Worm (Caenorhabditis elegans) whole organism, early embryonic: ENCODE data around the gene C37H5.5.

Source experiments
- B0310.2 ChIP-seq: sonication (generic microtip); optimal IDR thresholded peaks from 2 replicates; lab custom pipeline; 2016; ENCODE audit warnings: mild to moderate bottlenecking, missing genetic modification characterization, missing compliant biosample characterization
- F13C5.2 ChIP-seq: sonication (generic microtip); optimal IDR thresholded peaks from 2 replicates; lab custom pipeline; 2017; ENCODE audit warnings: mild to moderate bottlenecking, missing genetic modification characterization, inconsistent platforms, missing compliant biosample characterization
- aly-1 ChIP-seq: sonication (generic microtip); optimal IDR thresholded peaks from 2 replicates; lab custom pipeline; 2016; ENCODE audit warnings: missing genetic modification characterization, missing compliant biosample characterization
- ama-1 ChIP-seq: fragments of 150-350 bp; optimal IDR thresholded peaks from 2 replicates; lab custom pipeline; 2014
- ceh-13 ChIP-seq: fragments of 200-800 bp; sonication (Bioruptor generic); optimal IDR thresholded peaks from 2 replicates; lab custom pipeline; 2018; ENCODE audit warnings: mild to moderate bottlenecking, missing genetic modification characterization, missing compliant biosample characterization
- ceh-36 ChIP-seq: sonication (generic microtip); optimal IDR thresholded peaks from 2 replicates; lab custom pipeline; 2016; ENCODE audit warnings: missing genetic modification characterization, inconsistent platforms, missing compliant biosample characterization
- ets-7 ChIP-seq: sonication (generic microtip); optimal IDR thresholded peaks from 2 replicates; lab custom pipeline; 2016; ENCODE audit warnings: missing genotype, missing genetic modification characterization, missing compliant biosample characterization
- flt-1 ChIP-seq: fragments of 200-800 bp; sonication (Bioruptor generic); IDR thresholded peaks from 2 replicates; pipeline ENCODE4 v1.3.6; 2022; ENCODE audit warnings: missing genetic modification characterization, missing compliant biosample characterization
- hmbx-1 ChIP-seq: sonication (generic microtip); optimal IDR thresholded peaks from 2 replicates; lab custom pipeline; 2016; ENCODE audit warnings: mild to moderate bottlenecking, missing genetic modification characterization, missing compliant biosample characterization
- hmg-4 ChIP-seq: fragments of 200-800 bp; sonication (Bioruptor generic); optimal IDR thresholded peaks from 2 replicates; lab custom pipeline; 2018; ENCODE audit warnings: mild to moderate bottlenecking, missing genetic modification characterization, missing compliant biosample characterization
- hnd-1 ChIP-seq: sonication (generic microtip); optimal IDR thresholded peaks from 2 replicates; lab custom pipeline; 2016; ENCODE audit warnings: missing genetic modification characterization, missing compliant biosample characterization
- pes-1 ChIP-seq: fragments of 200-800 bp; sonication (Bioruptor generic); IDR thresholded peaks from 2 replicates; pipeline ENCODE4 v1.3.6; 2022; ENCODE audit warnings: missing genetic modification reagents, missing genetic modification characterization, missing compliant biosample characterization
- scrt-1 ChIP-seq: fragments of 200-800 bp; sonication (Bioruptor generic); IDR thresholded peaks from 2 replicates; pipeline ENCODE4 v1.3.6; 2022; ENCODE audit warnings: missing genetic modification characterization, missing compliant biosample characterization
- sea-1 ChIP-seq: fragments of 200-800 bp; sonication (Bioruptor generic); conservative IDR thresholded peaks from 2 replicates; pipeline ENCODE4 v1.3.6; 2022; ENCODE audit warnings: missing genetic modification characterization, missing compliant biosample characterization
- tbx-11 ChIP-seq: fragments of 200-800 bp; sonication (Bioruptor generic); IDR thresholded peaks from 2 replicates; pipeline ENCODE4 v1.3.6; 2022; ENCODE audit warnings: missing genetic modification characterization, missing compliant biosample characterization
- tbx-37 ChIP-seq: fragments of 200-800 bp; sonication (Bioruptor generic); conservative IDR thresholded peaks from 2 replicates; pipeline ENCODE4 v1.3.6; 2022; ENCODE audit warnings: missing genetic modification reagents, missing genetic modification characterization, missing compliant biosample characterization
- tra-4 ChIP-seq: sonication (generic microtip); optimal IDR thresholded peaks from 2 replicates; lab custom pipeline; 2017; ENCODE audit warnings: missing genetic modification characterization, missing compliant biosample characterization

Gene C37H5.5

ce11 chrV:4788823-4789222 is 38.3 kb upstream of the C37H5.5 start, which contains the start of gene R02F11.10:
TSS of gene R02F11.10 (plus strand) at chrV:4789123.
- TF ChIP-seq ceh-36 (tag; lab: Kevin White, UChicago) (no peak), B0310.2 (tag; lab: Kevin White, UChicago) (no peak), hmg-4 (no peak), hnd-1 (tag; lab: Kevin White, UChicago) (no peak), aly-1 (tag; lab: Kevin White, UChicago) (no peak), ets-7 (tag; lab: Kevin White, UChicago) (no peak)

ce11 chrV:4790368-4790767 is 36.8 kb upstream of the C37H5.5 start, which contains the start of gene R02F11.12:
TSS of gene R02F11.12 (plus strand) at chrV:4790668.
- no peak for TF ChIP-seq B0310.2 (tag; lab: Kevin White, UChicago)
- no peak for TF ChIP-seq pes-1 (GFP tag; lab: Robert Waterston, UW)
- no peak for TF ChIP-seq hmg-4
- TF ChIP-seq hmbx-1 (tag; lab: Kevin White, UChicago): no peak
- no peak for TF ChIP-seq tbx-11 (GFP tag; lab: Robert Waterston, UW)
- TF ChIP-seq tbx-37 (GFP tag; lab: Robert Waterston, UW): no peak
- TF ChIP-seq ama-1 (lab: Kevin White, UChicago): no peak
- TF ChIP-seq ceh-36 (tag; lab: Kevin White, UChicago): no peak
- TF ChIP-seq hnd-1 (tag; lab: Kevin White, UChicago): no peak
- TF ChIP-seq tra-4: no peak
- TF ChIP-seq scrt-1: no peak
- no peak for TF ChIP-seq F13C5.2 (tag; lab: Kevin White, UChicago)
- no peak for TF ChIP-seq flt-1 (GFP tag; lab: Robert Waterston, UW)
- no peak for TF ChIP-seq ets-7 (tag; lab: Kevin White, UChicago)
- TF ChIP-seq sea-1 (GFP tag; lab: Robert Waterston, UW): no peak
- TF ChIP-seq aly-1 (tag; lab: Kevin White, UChicago): no peak
- no peak for TF ChIP-seq ceh-13

- no peak for TF ChIP-seq tbx-37 (GFP tag; lab: Robert Waterston, UW)
- TF ChIP-seq hmbx-1 (tag; lab: Kevin White, UChicago): no peak
These were observed 35.6 kb upstream of the C37H5.5 start, which contains the start of gene R02F11.11 for ce11 chrV:4791569-4791968. TSS of gene R02F11.11 (plus strand) at chrV:4791869.

ce11 chrV:4794308-4794707 is 32.9 kb upstream of the C37H5.5 start, which contains the start of gene R02F11.2:
TSS of gene R02F11.2 (plus strand) at chrV:4794599.
- TF ChIP-seq ceh-13 (no peak), F13C5.2 (tag; lab: Kevin White, UChicago) (no peak), tra-4 (no peak), sea-1 (GFP tag; lab: Robert Waterston, UW) (no peak), hmg-4 (no peak), aly-1 (tag; lab: Kevin White, UChicago) (no peak), ets-7 (tag; lab: Kevin White, UChicago) (no peak), tbx-11 (GFP tag; lab: Robert Waterston, UW) (no peak), pes-1 (GFP tag; lab: Robert Waterston, UW) (no peak), hmbx-1 (tag; lab: Kevin White, UChicago) (no peak), hnd-1 (tag; lab: Kevin White, UChicago) (no peak), B0310.2 (tag; lab: Kevin White, UChicago) (no peak), ama-1 (lab: Kevin White, UChicago) (no peak), scrt-1 (no peak), flt-1 (GFP tag; lab: Robert Waterston, UW) (no peak), ceh-36 (tag; lab: Kevin White, UChicago) (no peak)

- no peak for TF ChIP-seq F13C5.2 (tag; lab: Kevin White, UChicago)
- no peak for TF ChIP-seq hnd-1 (tag; lab: Kevin White, UChicago)
- TF ChIP-seq scrt-1: no peak
- no peak for TF ChIP-seq tbx-37 (GFP tag; lab: Robert Waterston, UW)
- TF ChIP-seq ets-7 (tag; lab: Kevin White, UChicago): no peak
- no peak for TF ChIP-seq flt-1 (GFP tag; lab: Robert Waterston, UW)
- no peak for TF ChIP-seq sea-1 (GFP tag; lab: Robert Waterston, UW)
- TF ChIP-seq ama-1 (lab: Kevin White, UChicago): no peak
- TF ChIP-seq tra-4: no peak
- no peak for TF ChIP-seq tbx-11 (GFP tag; lab: Robert Waterston, UW)
- no peak for TF ChIP-seq hmg-4
These were observed 26.4 kb upstream of the C37H5.5 start, which contains the start of gene R02F11.1 for ce11 chrV:4800794-4801193. TSS of gene R02F11.1 (plus strand) at chrV:4801094.

ce11 chrV:4801943-4802342 is 25.2 kb upstream of the C37H5.5 start:
- no peak for TF ChIP-seq B0310.2 (tag; lab: Kevin White, UChicago)
- TF ChIP-seq tbx-37 (GFP tag; lab: Robert Waterston, UW): no peak
- no peak for TF ChIP-seq pes-1 (GFP tag; lab: Robert Waterston, UW)
- no peak for TF ChIP-seq tbx-11 (GFP tag; lab: Robert Waterston, UW)
- TF ChIP-seq F13C5.2 (tag; lab: Kevin White, UChicago): no peak
- no peak for TF ChIP-seq ets-7 (tag; lab: Kevin White, UChicago)
- TF ChIP-seq sea-1 (GFP tag; lab: Robert Waterston, UW): no peak
- no peak for TF ChIP-seq ama-1 (lab: Kevin White, UChicago)
- TF ChIP-seq scrt-1: no peak
- no peak for TF ChIP-seq ceh-13

- TF ChIP-seq ceh-36 (tag; lab: Kevin White, UChicago) (no peak), tra-4 (no peak), hmg-4 (no peak), scrt-1 (no peak), tbx-37 (GFP tag; lab: Robert Waterston, UW) (no peak), F13C5.2 (tag; lab: Kevin White, UChicago) (no peak), flt-1 (GFP tag; lab: Robert Waterston, UW) (no peak), pes-1 (GFP tag; lab: Robert Waterston, UW) (no peak), aly-1 (tag; lab: Kevin White, UChicago) (no peak), sea-1 (GFP tag; lab: Robert Waterston, UW) (no peak), ama-1 (lab: Kevin White, UChicago) (no peak), ceh-13 (no peak)
These were observed 21.3 kb upstream of the C37H5.5 start, which contains the start of gene R02F11.3 for ce11 chrV:4805847-4806246. TSS of gene R02F11.3 (minus strand) at chrV:4805947.
